Fruit fly (Drosophila melanogaster) whole organism, wandering third instar larva: ENCODE measurements around the gene lectin-37Da.

Experiments used
- CG32264 ChIP-seq: fragments of 200-800 bp; sonication (Bioruptor generic); optimal IDR thresholded peaks from 2 replicates; lab custom pipeline; 2016; ENCODE audit warnings: missing biosample characterization, missing genetic modification characterization
- CG9705 ChIP-seq: fragments of 200-800 bp; sonication (Bioruptor generic); optimal IDR thresholded peaks from 2 replicates; lab custom pipeline; 2018; ENCODE audit warnings: missing biosample characterization, mild to moderate bottlenecking, missing genetic modification characterization
- CrebA ChIP-seq: fragments of 200-800 bp; sonication (Bioruptor generic); optimal IDR thresholded peaks from 2 replicates; lab custom pipeline; 2016; ENCODE audit warnings: missing biosample characterization, mild to moderate bottlenecking, missing genetic modification characterization, borderline replicate concordance
- Dfd ChIP-seq: fragments of >200 bp; optimal IDR thresholded peaks from 2 replicates; lab custom pipeline; 2017; ENCODE audit warnings: missing biosample characterization, missing genetic modification characterization
- Dif ChIP-seq: fragments of 200-275, 200-300 bp; sonication (Bioruptor generic); optimal IDR thresholded peaks from 2 replicates; lab custom pipeline; 2018; ENCODE audit warnings: missing biosample characterization, missing genetic modification characterization; ENCODE audit not compliant: partially characterized antibody
- GATAd ChIP-seq: sonication (Bioruptor generic); optimal IDR thresholded peaks from 2 replicates; lab custom pipeline; 2016; ENCODE audit warnings: missing biosample characterization, missing genetic modification characterization
- HLH106 ChIP-seq: fragments of 200-800 bp; optimal IDR thresholded peaks from 3 replicates; lab custom pipeline; 2019; ENCODE audit warnings: missing biosample characterization, mild to moderate bottlenecking, missing genetic modification characterization, moderate library complexity
- Hnf4 ChIP-seq: fragments of 200-800 bp; sonication (Bioruptor generic); optimal IDR thresholded peaks from 2 replicates; lab custom pipeline; 2016; ENCODE audit warnings: missing biosample characterization, mild to moderate bottlenecking, missing genetic modification characterization
- Hr78 ChIP-seq: fragments of >200 bp; optimal IDR thresholded peaks from 2 replicates; lab custom pipeline; 2017; ENCODE audit warnings: missing biosample characterization, missing genetic modification characterization
- Hr83 ChIP-seq: fragments of 200-300 bp; sonication (Bioruptor generic); optimal IDR thresholded peaks from 2 replicates; lab custom pipeline; 2016; ENCODE audit warnings: missing biosample characterization, mild to moderate bottlenecking, missing genetic modification characterization, moderate library complexity; ENCODE audit not compliant: poor library complexity, severe bottlenecking
- Jra ChIP-seq: sonication (Bioruptor generic); optimal IDR thresholded peaks from 2 replicates; lab custom pipeline; 2016; ENCODE audit warnings: missing biosample characterization, missing genetic modification characterization
- Myc ChIP-seq: fragments of >200 bp; optimal IDR thresholded peaks from 2 replicates; lab custom pipeline; 2017
- N ChIP-seq: fragments of >200 bp; optimal IDR thresholded peaks from 2 replicates; lab custom pipeline; 2018; ENCODE audit warnings: missing biosample characterization, missing external identifiers, missing genetic modification characterization
- OdsH ChIP-seq: fragments of 200-800 bp; sonication (Bioruptor generic); optimal IDR thresholded peaks from 2 replicates; lab custom pipeline; 2016; ENCODE audit warnings: missing biosample characterization, mild to moderate bottlenecking, missing genetic modification characterization
- Rel ChIP-seq, 2 experiments: fragments of 200-800 bp; sonication (Bioruptor generic) in 1 of 2; optimal IDR thresholded peaks; 2 replicates in 1 of 2; 3 replicates in 1 of 2; lab custom pipeline; 2016 to 2019; ENCODE audit warnings: mild to moderate bottlenecking in 2 of 2, missing biosample characterization in 2 of 2, missing genetic modification characterization in 2 of 2, moderate library complexity in 1 of 2
- Sp1 ChIP-seq: fragments of 200-800 bp; sonication (Bioruptor generic); optimal IDR thresholded peaks from 3 replicates; lab custom pipeline; 2019; ENCODE audit warnings: missing biosample characterization, mild to moderate bottlenecking, missing genetic modification characterization, moderate library complexity
- Vsx2 ChIP-seq: fragments of 200-300, 225-300 bp; sonication (Bioruptor generic); optimal IDR thresholded peaks from 2 replicates; lab custom pipeline; 2018; ENCODE audit warnings: missing biosample characterization, missing genetic modification characterization; ENCODE audit not compliant: partially characterized antibody
- br ChIP-seq: fragments of 200-800 bp; sonication (Bioruptor generic); optimal IDR thresholded peaks from 2 replicates; lab custom pipeline; 2016; ENCODE audit warnings: missing biosample characterization, missing genetic modification characterization
- brk ChIP-seq: fragments of 200-800 bp; sonication (Bioruptor generic); optimal IDR thresholded peaks from 2 replicates; lab custom pipeline; 2016; ENCODE audit warnings: missing biosample characterization, mild to moderate bottlenecking, missing genetic modification characterization
- dl ChIP-seq, 2 experiments: fragments of 175-275, 200-275 bp in 1 of 2; fragments of 200-275 bp in 1 of 2; sonication (Bioruptor generic); optimal IDR thresholded peaks; lab custom pipeline; 2018; ENCODE audit warnings: mild to moderate bottlenecking in 2 of 2, missing biosample characterization in 2 of 2, missing genetic modification characterization in 2 of 2, moderate library complexity in 2 of 2; ENCODE audit not compliant: partially characterized antibody in 2 of 2, insufficient read depth in 1 of 2
- dmrt93B ChIP-seq: fragments of 200-800 bp; sonication (Bioruptor generic); optimal IDR thresholded peaks from 2 replicates; lab custom pipeline; 2018; ENCODE audit warnings: missing biosample characterization, mild to moderate bottlenecking, missing genetic modification characterization
- dsf ChIP-seq: sonication (Bioruptor generic); optimal IDR thresholded peaks from 2 replicates; lab custom pipeline; 2016; ENCODE audit warnings: missing biosample characterization, missing genetic modification characterization, borderline replicate concordance
- ey ChIP-seq: fragments of 200-800 bp; sonication (Bioruptor generic); optimal IDR thresholded peaks from 2 replicates; lab custom pipeline; 2016; ENCODE audit warnings: missing biosample characterization, missing genetic modification characterization
- foxo ChIP-seq, 2 experiments: fragments of 200-800 bp; sonication (Bioruptor generic); optimal IDR thresholded peaks; 2 replicates in 1 of 2; 3 replicates in 1 of 2; lab custom pipeline; 2016 to 2017; ENCODE audit warnings: missing biosample characterization in 2 of 2, missing genetic modification characterization in 2 of 2
- fru ChIP-seq: fragments of 200-800 bp; sonication (Bioruptor generic); optimal IDR thresholded peaks from 3 replicates; lab custom pipeline; 2016; ENCODE audit warnings: missing biosample characterization, mild to moderate bottlenecking, missing genetic modification characterization
- h ChIP-seq: fragments of 200-800 bp; sonication (Bioruptor generic); optimal IDR thresholded peaks from 3 replicates; lab custom pipeline; 2016; ENCODE audit warnings: missing biosample characterization, mild to moderate bottlenecking, missing genetic modification characterization
- jim ChIP-seq: fragments of 175-275, 200-325 bp; sonication (Bioruptor generic); optimal IDR thresholded peaks from 2 replicates; lab custom pipeline; 2016; ENCODE audit warnings: missing biosample characterization, mild to moderate bottlenecking, missing genetic modification characterization
- lola ChIP-seq: fragments of >200 bp; optimal IDR thresholded peaks from 2 replicates; lab custom pipeline; 2017; ENCODE audit warnings: missing biosample characterization, missing genetic modification characterization
- rgr ChIP-seq: fragments of 200-800 bp; sonication (Bioruptor generic); optimal IDR thresholded peaks from 3 replicates; lab custom pipeline; 2016; ENCODE audit warnings: missing biosample characterization, mild to moderate bottlenecking, missing genetic modification characterization
- sage ChIP-seq: fragments of 200-800 bp; sonication (Bioruptor generic); optimal IDR thresholded peaks from 2 replicates; lab custom pipeline; 2016; ENCODE audit warnings: missing biosample characterization, mild to moderate bottlenecking, missing genetic modification characterization
- tai ChIP-seq: sonication (Bioruptor generic); optimal IDR thresholded peaks from 2 replicates; lab custom pipeline; 2016; ENCODE audit warnings: missing biosample characterization, missing genetic modification characterization
- usp ChIP-seq: fragments of >200 bp; optimal IDR thresholded peaks from 2 replicates; lab custom pipeline; 2017; ENCODE audit warnings: missing biosample characterization, missing genetic modification characterization
- woc ChIP-seq: sonication (Bioruptor generic); optimal IDR thresholded peaks from 2 replicates; lab custom pipeline; 2016; ENCODE audit warnings: missing biosample characterization, mild to moderate bottlenecking, missing genetic modification characterization

The lectin-37Da gene

dm6 chr2L:19411966-19412365 is 6.2 kb upstream of the lectin-37Da start:
- TF ChIP-seq woc (GFP tag; lab: Kevin White, UChicago) = no peak
- no peak for TF ChIP-seq sage (GFP tag; lab: Kevin White, UChicago)
- no peak for TF ChIP-seq lola
- TF ChIP-seq Hr78 (GFP tag; lab: Kevin White, UChicago) = no peak
- no peak for TF ChIP-seq Rel (GFP tag; optimal IDR thresholded peaks at IDR 0.05; lab: Kevin White, UChicago)
- TF ChIP-seq Rel (tag; optimal IDR thresholded peaks at IDR 0.05; lab: Kevin White, UChicago) = no peak
- no peak for TF ChIP-seq Dfd (GFP tag; lab: Kevin White, UChicago)
- no peak for TF ChIP-seq tai (GFP tag; lab: Kevin White, UChicago)
- TF ChIP-seq, all 38 proteins: peak for 0

dm6 chr2L:19413118-19413893 is 4.8 kb upstream of the lectin-37Da start:
- no peak for TF ChIP-seq Dif (GFP tag; lab: Kevin White, UChicago)

dm6 chr2L:19414233-19414749 is 3.8 kb upstream of the lectin-37Da start:
- TF ChIP-seq tai (GFP tag; lab: Kevin White, UChicago) (no peak), Dfd (GFP tag; lab: Kevin White, UChicago) (peak; percentile 76)

- TF ChIP-seq foxo (GFP tag; optimal IDR thresholded peaks at IDR 0.05; lab: Kevin White, UChicago) (no peak), ey (GFP tag; lab: Kevin White, UChicago) (no peak), Rel (GFP tag; optimal IDR thresholded peaks at IDR 0.05; lab: Kevin White, UChicago) (no peak), Rel (tag; optimal IDR thresholded peaks at IDR 0.05; lab: Kevin White, UChicago) (no peak), br (GFP tag; lab: Kevin White, UChicago) (no peak), HLH106 (tag; lab: Kevin White, UChicago) (no peak), Myc (no peak), Hr83 (GFP tag; lab: Kevin White, UChicago) (no peak), dl (GFP tag; optimal IDR thresholded peaks at IDR 0.05; lab: Kevin White, UChicago; ENCODE audit: insufficient read depth in 1 of 2, partially characterized antibody in 2 of 2) (no peak)
Observed at dm6 chr2L:19415133-19415532, 3.0 kb upstream of the lectin-37Da start.

- TF ChIP-seq Dif (GFP tag; lab: Kevin White, UChicago) (no peak), N (no peak), Jra (GFP tag; lab: Kevin White, UChicago) (no peak), CG9705 (GFP tag; lab: Kevin White, UChicago) (no peak), Myc (no peak), h (GFP tag; lab: Kevin White, UChicago) (no peak), dsf (GFP tag; lab: Kevin White, UChicago) (no peak), woc (GFP tag; lab: Kevin White, UChicago) (no peak), Vsx2 (no peak), dl (GFP tag; optimal IDR thresholded peaks at IDR 0.05; lab: Kevin White, UChicago; ENCODE audit: insufficient read depth in 1 of 2, partially characterized antibody in 2 of 2) (no peak), rgr (no peak), ey (GFP tag; lab: Kevin White, UChicago) (no peak), Sp1 (no peak), lola (no peak), br (GFP tag; lab: Kevin White, UChicago) (no peak), brk (GFP tag; lab: Kevin White, UChicago) (no peak)
- TF ChIP-seq, all 38 proteins: peak for 0
Observed at dm6 chr2L:19415859-19416258, 2.3 kb upstream of the lectin-37Da start.

dm6 chr2L:19416602-19417497 is 1.3 kb upstream of the lectin-37Da start, which contains the start of gene Lectin-galC1:
Lectin-galC1 (plus strand) TSS chr2L:19417447.
- peak; percentile 75 for TF ChIP-seq Myc
- TF ChIP-seq Sp1 = no peak
- no peak for TF ChIP-seq tai (GFP tag; lab: Kevin White, UChicago)
- TF ChIP-seq brk (GFP tag; lab: Kevin White, UChicago) = no peak
- TF ChIP-seq Hr78 (GFP tag; lab: Kevin White, UChicago) = no peak
- TF ChIP-seq Hnf4 (GFP tag; lab: Kevin White, UChicago) = no peak
- TF ChIP-seq jim = no peak
- peak; percentile 11 for TF ChIP-seq fru
- no peak for TF ChIP-seq OdsH (GFP tag; lab: Kevin White, UChicago)
- no peak for TF ChIP-seq GATAd (GFP tag; lab: Kevin White, UChicago)
- no peak for TF ChIP-seq usp (GFP tag; lab: Kevin White, UChicago)
- TF ChIP-seq dmrt93B (GFP tag; lab: Kevin White, UChicago) = no peak
- TF ChIP-seq Rel (GFP tag; optimal IDR thresholded peaks at IDR 0.05; lab: Kevin White, UChicago) = no peak
- no peak for TF ChIP-seq Rel (tag; optimal IDR thresholded peaks at IDR 0.05; lab: Kevin White, UChicago)
- no peak for TF ChIP-seq CG32264 (GFP tag; lab: Kevin White, UChicago)
- no peak for TF ChIP-seq dl (GFP tag; optimal IDR thresholded peaks at IDR 0.05; lab: Kevin White, UChicago; ENCODE audit: insufficient read depth in 1 of 2, partially characterized antibody in 2 of 2)
- TF ChIP-seq Dfd (GFP tag; lab: Kevin White, UChicago) = no peak
- no peak for TF ChIP-seq CrebA (GFP tag; lab: Kevin White, UChicago)
- TF ChIP-seq foxo (GFP tag; optimal IDR thresholded peaks at IDR 0.05; lab: Kevin White, UChicago) = peak in 1 of 2 experiments; percentile 25
- TF ChIP-seq Vsx2 = peak; percentile 10
